Fruit fly (Drosophila melanogaster): ENCODE data around the gene grp.

dm6 chr2L:16643961-16644360 is 35.9 kb upstream of the grp start:
- TF ChIP-seq fd3F (GFP tag; optimal IDR thresholded peaks at IDR 0.05) (peak; percentile 24), usp (GFP tag; optimal IDR thresholded peaks at IDR 0.05) (no peak), lab (GFP tag; optimal IDR thresholded peaks at IDR 0.05) (peak; percentile 83), CG12391 (tag; optimal IDR thresholded peaks at IDR 0.05) (peak; percentile 76), Oli (tag; optimal IDR thresholded peaks at IDR 0.05) (peak; percentile 76), Hmr (GFP tag; optimal IDR thresholded peaks at IDR 0.05) (peak; percentile 77), CG7839 (tag; optimal IDR thresholded peaks at IDR 0.05) (peak; percentile 75), twi (tag; optimal IDR thresholded peaks at IDR 0.05) (no peak), Eip74EF (GFP tag; optimal IDR thresholded peaks at IDR 0.05) (peak in 1 of 2 experiments; percentile 28), CG10462 (GFP tag; optimal IDR thresholded peaks at IDR 0.05) (no peak), CG11723 (GFP tag; optimal IDR thresholded peaks at IDR 0.05) (no peak), ken (GFP tag; IDR thresholded peaks at IDR 0.05) (peak; percentile 59; the same call in 2 of the 3 replicates)
